Worm (Caenorhabditis elegans) whole organism, L4/young adult: ENCODE results near the gene daf-36.

Experiments
- W03F9.2 ChIP-seq: fragments of 150-350 bp; optimal IDR thresholded peaks from 2 replicates; lab custom pipeline; 2014; ENCODE audit warnings: missing biosample characterization, missing genetic modification characterization
- him-1 ChIP-seq: sonication (generic microtip); optimal IDR thresholded peaks from 2 replicates; lab custom pipeline; 2016; ENCODE audit warnings: missing genotype, missing genetic modification reagents, missing genetic modification characterization, missing compliant biosample characterization

DNA sequence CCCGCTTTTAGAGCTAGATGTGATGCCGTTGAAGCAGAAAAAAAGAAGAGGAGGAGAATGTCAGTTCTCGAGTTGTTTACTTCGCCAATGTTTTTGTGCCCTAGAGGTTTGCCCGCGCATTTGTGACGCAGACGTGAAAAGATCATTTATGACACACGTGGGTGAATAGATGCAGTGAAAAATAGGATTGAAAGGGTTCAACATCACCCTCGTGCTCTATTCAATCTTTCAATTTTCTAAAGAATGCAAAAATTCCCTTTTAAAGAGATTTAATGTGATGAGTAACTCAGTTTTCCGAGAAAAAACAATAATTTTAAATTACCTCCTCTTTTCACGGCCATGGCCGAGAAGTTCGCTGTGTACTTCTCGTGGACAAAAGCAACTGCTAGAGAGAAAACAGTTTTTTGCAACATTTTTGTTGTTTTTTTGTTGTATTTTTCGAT lies 21.0 kb upstream of the daf-36 start:
- TF ChIP-seq W03F9.2 (no peak), him-1 (tag; lab: Kevin White, UChicago) (no peak)
